Fruit fly (Drosophila melanogaster) whole organism, embryonic: ENCODE results near the gene CG14961.

Source experiments
- CG10267 ChIP-seq: fragments of 200-800 bp; sonication (Bioruptor generic); optimal IDR thresholded peaks from 2 replicates; lab custom pipeline; 2018; ENCODE audit warnings: missing biosample characterization, mild to moderate bottlenecking, missing genetic modification characterization, moderate library complexity
- CG10565 ChIP-seq: fragments of 200-800 bp; sonication (Bioruptor generic); optimal IDR thresholded peaks from 3 replicates; lab custom pipeline; 2016; ENCODE audit warnings: missing biosample characterization, mild to moderate bottlenecking, missing genetic modification characterization
- CG11247 ChIP-seq: fragments of 200-800 bp; sonication (Bioruptor generic); IDR thresholded peaks from 2 replicates; pipeline ENCODE4 v1.3.6; 2022; ENCODE audit warnings: missing biosample characterization, missing genetic modification characterization
- CG11504 ChIP-seq: fragments of 200-800 bp; sonication (Bioruptor generic); optimal IDR thresholded peaks from 3 replicates; lab custom pipeline; 2019; ENCODE audit warnings: missing biosample characterization, mild to moderate bottlenecking, missing genetic modification characterization, moderate library complexity
- CG11560 ChIP-seq: fragments of 200-800 bp; sonication (Bioruptor generic); IDR thresholded peaks from 3 replicates; pipeline ENCODE4 v1.3.6; 2022; ENCODE audit warnings: missing biosample characterization, missing genetic modification characterization
- CG12104 ChIP-seq: fragments of 200-800 bp; sonication (Bioruptor generic); optimal IDR thresholded peaks from 3 replicates; lab custom pipeline; 2016; ENCODE audit warnings: missing biosample characterization, missing genetic modification characterization
- CG12659 ChIP-seq: fragments of 200-800 bp; sonication (Bioruptor generic); optimal IDR thresholded peaks from 3 replicates; lab custom pipeline; 2017; ENCODE audit warnings: mild to moderate bottlenecking, missing biosample characterization, missing genetic modification reagents, missing genetic modification characterization
- CG13287 ChIP-seq: fragments of 200-800 bp; sonication (Bioruptor generic); IDR thresholded peaks from 2 replicates; pipeline ENCODE4 v1.3.6; 2022; ENCODE audit warnings: missing biosample characterization, missing genetic modification characterization; ENCODE audit not compliant: partially characterized antibody
- CG14050 ChIP-seq: fragments of 200-800 bp; sonication (Bioruptor generic); IDR thresholded peaks from 3 replicates; pipeline ENCODE4 v1.3.6; 2022; ENCODE audit warnings: missing biosample characterization, missing genetic modification characterization
- CG14441 ChIP-seq: fragments of 200-800 bp; sonication (Bioruptor generic); IDR thresholded peaks from 2 replicates; pipeline ENCODE4 v1.3.6; 2022; ENCODE audit warnings: missing biosample characterization, missing genetic modification characterization
- CG17186 ChIP-seq: fragments of 200-800 bp; sonication (Bioruptor generic); optimal IDR thresholded peaks from 3 replicates; lab custom pipeline; 2017; ENCODE audit warnings: missing biosample characterization, missing genetic modification reagents, missing genetic modification characterization
- CG17568 ChIP-seq: fragments of 200-800 bp; sonication (Bioruptor generic); optimal IDR thresholded peaks from 2 replicates; lab custom pipeline; 2018; ENCODE audit warnings: missing biosample characterization, mild to moderate bottlenecking, missing genetic modification characterization, moderate library complexity
- CG17912 ChIP-seq: fragments of 200-800 bp; sonication (Bioruptor generic); optimal IDR thresholded peaks from 2 replicates; lab custom pipeline; 2018; ENCODE audit warnings: missing biosample characterization, mild to moderate bottlenecking, missing genetic modification characterization
- CG1792 ChIP-seq: fragments of 200-800 bp; sonication (Bioruptor generic); optimal IDR thresholded peaks from 2 replicates; lab custom pipeline; 2016; ENCODE audit warnings: missing biosample characterization, missing genetic modification characterization
- CG1832 ChIP-seq: fragments of 200-800 bp; sonication (Bioruptor generic); optimal IDR thresholded peaks from 2 replicates; lab custom pipeline; 2017; ENCODE audit warnings: missing biosample characterization, mild to moderate bottlenecking, missing genetic modification characterization, inconsistent platforms
- CG18619 ChIP-seq: fragments of 200-800 bp; sonication (Bioruptor generic); optimal IDR thresholded peaks from 3 replicates; lab custom pipeline; 2017; ENCODE audit warnings: missing biosample characterization, mild to moderate bottlenecking, missing genetic modification characterization
- CG31224 ChIP-seq: fragments of 200-800 bp; sonication (Bioruptor generic); IDR thresholded peaks from 2 replicates; pipeline ENCODE4 v1.3.6; 2022; ENCODE audit warnings: missing biosample characterization, missing genetic modification characterization
- CG3281 ChIP-seq: fragments of 200-800 bp; sonication (Bioruptor generic); optimal IDR thresholded peaks from 3 replicates; lab custom pipeline; 2017; ENCODE audit warnings: missing biosample characterization, mild to moderate bottlenecking, missing genetic modification characterization
- CG33557 ChIP-seq: fragments of 200-800 bp; sonication (Bioruptor generic); optimal IDR thresholded peaks from 2 replicates; lab custom pipeline; 2019; ENCODE audit warnings: missing biosample characterization, mild to moderate bottlenecking, missing genetic modification characterization, moderate library complexity
- CG3838 ChIP-seq: fragments of 200-800 bp; sonication (Bioruptor generic); optimal IDR thresholded peaks from 3 replicates; lab custom pipeline; 2016; ENCODE audit warnings: missing biosample characterization, missing genetic modification characterization
- CG43689 ChIP-seq: fragments of 200-800 bp; sonication (Bioruptor generic); IDR thresholded peaks from 2 replicates; pipeline ENCODE4 v1.3.6; 2022; ENCODE audit warnings: missing biosample characterization, missing genetic modification characterization
- CG4820 ChIP-seq: fragments of 200-800 bp; sonication (Bioruptor generic); optimal IDR thresholded peaks from 3 replicates; lab custom pipeline; 2016; ENCODE audit warnings: missing biosample characterization, missing genetic modification characterization
- CG7928 ChIP-seq: fragments of 200-800 bp; sonication (Bioruptor generic); optimal IDR thresholded peaks from 2 replicates; lab custom pipeline; 2017; ENCODE audit warnings: missing biosample characterization, mild to moderate bottlenecking, missing genetic modification characterization
- CG7963 ChIP-seq: fragments of 200-800 bp; sonication (Bioruptor generic); IDR thresholded peaks from 3 replicates; pipeline ENCODE4 v1.3.6; 2022; ENCODE audit warnings: missing biosample characterization, missing genetic modification characterization; ENCODE audit not compliant: partially characterized antibody
- CG8281 ChIP-seq: fragments of 200-800 bp; sonication (Bioruptor generic); optimal IDR thresholded peaks from 2 replicates; lab custom pipeline; 2018; ENCODE audit warnings: missing biosample characterization, mild to moderate bottlenecking, missing genetic modification characterization, moderate library complexity
- CG8388 ChIP-seq: fragments of 200-800 bp; sonication (Bioruptor generic); optimal IDR thresholded peaks from 2 replicates; lab custom pipeline; 2019; ENCODE audit warnings: missing biosample characterization, mild to moderate bottlenecking, missing genetic modification characterization, moderate library complexity
- CG9817 ChIP-seq: fragments of 200-800 bp; sonication (Bioruptor generic); optimal IDR thresholded peaks from 2 replicates; lab custom pipeline; 2018; ENCODE audit warnings: missing biosample characterization, mild to moderate bottlenecking, missing genetic modification characterization, moderate library complexity
- CG9876 ChIP-seq: fragments of 200-800 bp; sonication (Bioruptor generic); optimal IDR thresholded peaks from 2 replicates; lab custom pipeline; 2016; ENCODE audit warnings: missing biosample characterization, missing genetic modification characterization
- Chrac-16 ChIP-seq: fragments of 200-800 bp; sonication (Bioruptor generic); optimal IDR thresholded peaks from 3 replicates; lab custom pipeline; 2016; ENCODE audit warnings: missing biosample characterization, missing genetic modification characterization
- Hr3 ChIP-seq: fragments of 200-800 bp; sonication (Bioruptor generic); optimal IDR thresholded peaks from 3 replicates; lab custom pipeline; 2016; ENCODE audit warnings: missing biosample characterization, missing genetic modification characterization
- Lhr ChIP-seq: fragments of 200-800 bp; sonication (Bioruptor generic); optimal IDR thresholded peaks from 3 replicates; lab custom pipeline; 2017; ENCODE audit warnings: mild to moderate bottlenecking, missing biosample characterization, missing genetic modification reagents, missing genetic modification characterization
- Mrtf ChIP-seq: fragments of 200-800 bp; sonication (Bioruptor generic); IDR thresholded peaks from 3 replicates; pipeline ENCODE4 v1.3.6; 2022; ENCODE audit warnings: missing biosample characterization, missing genetic modification characterization
- Side ChIP-seq: fragments of 200-800 bp; sonication (Bioruptor generic); optimal IDR thresholded peaks from 2 replicates; lab custom pipeline; 2016; ENCODE audit warnings: missing biosample characterization, missing genetic modification characterization
- Sox100B ChIP-seq: fragments of 200-800 bp; sonication (Bioruptor generic); optimal IDR thresholded peaks from 3 replicates; lab custom pipeline; 2018; ENCODE audit warnings: missing biosample characterization, mild to moderate bottlenecking, missing genetic modification characterization
- amos ChIP-seq: fragments of 200-800 bp; sonication (Bioruptor generic); IDR thresholded peaks from 2 replicates; pipeline ENCODE4 v1.3.6; 2022; ENCODE audit warnings: missing biosample characterization, missing genetic modification characterization; ENCODE audit not compliant: partially characterized antibody
- ase ChIP-seq: fragments of 200-800 bp; sonication (Bioruptor generic); IDR thresholded peaks from 3 replicates; pipeline ENCODE4 v1.3.6; 2022; ENCODE audit warnings: missing biosample characterization, missing genetic modification characterization
- ash1 ChIP-seq: fragments of 200-800 bp; sonication (Bioruptor generic); optimal IDR thresholded peaks from 2 replicates; lab custom pipeline; 2018; ENCODE audit warnings: missing biosample characterization, mild to moderate bottlenecking, missing genetic modification characterization
- bbx ChIP-seq: fragments of 200-800 bp; sonication (Bioruptor generic); IDR thresholded peaks from 2 replicates; pipeline ENCODE4 v1.3.6; 2022; ENCODE audit warnings: missing biosample characterization, missing genetic modification characterization; ENCODE audit not compliant: partially characterized antibody
- cad ChIP-seq: fragments of >200 bp; optimal IDR thresholded peaks from 2 replicates; lab custom pipeline; 2017; ENCODE audit warnings: missing biosample characterization, missing genetic modification characterization
- chif ChIP-seq, 2 experiments: fragments of 200-800 bp; sonication (Bioruptor generic); optimal IDR thresholded peaks; 3 replicates each; lab custom pipeline; 2016; ENCODE audit warnings: missing biosample characterization in 2 of 2, missing genetic modification characterization in 2 of 2
- ci ChIP-seq: fragments of 200-800 bp; sonication (Bioruptor generic); IDR thresholded peaks from 3 replicates; pipeline ENCODE4 v1.3.6; 2022; ENCODE audit warnings: missing biosample characterization, missing genetic modification characterization
- eyg ChIP-seq: fragments of 200-800 bp; sonication (Bioruptor generic); optimal IDR thresholded peaks from 3 replicates; lab custom pipeline; 2016; ENCODE audit warnings: missing biosample characterization, missing genetic modification characterization
- gro ChIP-seq: fragments of 200-800 bp; sonication (Bioruptor generic); optimal IDR thresholded peaks from 2 replicates; lab custom pipeline; 2016; ENCODE audit warnings: missing biosample characterization, missing genetic modification characterization
- ind ChIP-seq: fragments of 200-800 bp; sonication (Bioruptor generic); optimal IDR thresholded peaks from 3 replicates; lab custom pipeline; 2016; ENCODE audit warnings: missing biosample characterization, missing genetic modification characterization
- pb ChIP-seq: fragments of 200-800 bp; sonication (Bioruptor generic); optimal IDR thresholded peaks from 3 replicates; lab custom pipeline; 2016; ENCODE audit warnings: missing biosample characterization, missing genetic modification characterization
- stc ChIP-seq: fragments of 200-800 bp; sonication (Bioruptor generic); IDR thresholded peaks from 2 replicates; pipeline ENCODE4 v1.3.6; 2022; ENCODE audit warnings: missing biosample characterization, missing genetic modification characterization
- stwl ChIP-seq: fragments of 200-800 bp; sonication (Bioruptor generic); optimal IDR thresholded peaks from 3 replicates; lab custom pipeline; 2018; ENCODE audit warnings: missing biosample characterization, mild to moderate bottlenecking, missing genetic modification characterization, moderate library complexity
- tin ChIP-seq: fragments of 200-800 bp; sonication (Bioruptor generic); optimal IDR thresholded peaks from 3 replicates; lab custom pipeline; 2016; ENCODE audit warnings: missing biosample characterization, missing genetic modification characterization
- tx ChIP-seq: fragments of 200-800 bp; sonication (Bioruptor generic); optimal IDR thresholded peaks from 2 replicates; lab custom pipeline; 2016; ENCODE audit warnings: missing biosample characterization, missing genetic modification characterization
- zen2 ChIP-seq: fragments of 200-800 bp; sonication (Bioruptor generic); IDR thresholded peaks from 3 replicates; pipeline ENCODE4 v1.3.6; 2022; ENCODE audit warnings: missing biosample characterization, missing genetic modification characterization; ENCODE audit not compliant: partially characterized antibody
- zfh2 ChIP-seq: fragments of 200-800 bp; sonication (Bioruptor generic); optimal IDR thresholded peaks from 2 replicates; lab custom pipeline; 2016; ENCODE audit warnings: missing biosample characterization, missing genetic modification characterization

Gene CG14961

dm6 chr3L:3377965-3378292 lies 48.1 kb downstream of the CG14961 start, which contains the start of gene Ids (continued):
- TF ChIP-seq CG12659 (GFP tag; lab: Kevin White, UChicago) (peak; percentile 70), amos (GFP tag; lab: Robert Waterston, UW) (no peak), CG11504 (peak; percentile 80), CG10267 (tag; lab: Kevin White, UChicago) (peak; percentile 33), zen2 (no peak), CG3281 (GFP tag; lab: Kevin White, UChicago) (peak; percentile 60), gro (peak; percentile 50), CG43689 (GFP tag; lab: Robert Waterston, UW) (peak; percentile 64), CG7928 (GFP tag; lab: Kevin White, UChicago) (no peak), CG10565 (GFP tag; lab: Kevin White, UChicago) (no peak), Sox100B (GFP tag; lab: Kevin White, UChicago) (no peak), CG13287 (no peak; the same call in 1 of the 2 replicates), Side (GFP tag; lab: Kevin White, UChicago) (no peak), CG11247 (GFP tag; lab: Robert Waterston, UW) (peak; percentile 72), ci (GFP tag; lab: Robert Waterston, UW) (peak; percentile 83), stc (peak; percentile 81), Mrtf (GFP tag; lab: Robert Waterston, UW) (0 out of 3 replicates have a peak, but pooled peaks have one; percentile 48), stwl (tag; lab: Kevin White, UChicago) (no peak), CG14050 (GFP tag; lab: Robert Waterston, UW) (peak; percentile 58; the same call in 2 of the 3 replicates), tin (GFP tag; lab: Kevin White, UChicago) (peak; percentile 13), CG8281 (tag; lab: Kevin White, UChicago) (peak; percentile 29), pb (GFP tag; lab: Kevin White, UChicago) (no peak), CG33557 (GFP tag; lab: Kevin White, UChicago) (no peak), CG17568 (GFP tag; lab: Kevin White, UChicago) (no peak), Lhr (GFP tag; lab: Kevin White, UChicago) (peak; percentile 24), CG8388 (GFP tag; lab: Kevin White, UChicago) (peak; percentile 67), CG17186 (GFP tag; lab: Kevin White, UChicago) (no peak), CG9817 (no peak), tx (GFP tag; lab: Kevin White, UChicago) (no peak), CG11560 (tag; lab: Robert Waterston, UW) (peak; percentile 34; the same call in 1 of the 3 replicates), ash1 (GFP tag; lab: Kevin White, UChicago) (no peak), cad (no peak), CG14441 (peak; percentile 86), Hr3 (peak; percentile 45), CG12104 (GFP tag; lab: Kevin White, UChicago) (peak; percentile 32), ase (GFP tag; lab: Robert Waterston, UW) (peak; percentile 75), CG4820 (GFP tag; lab: Kevin White, UChicago) (peak; percentile 15), Chrac-16 (peak; percentile 58), CG1832 (GFP tag; lab: Kevin White, UChicago) (no peak), CG18619 (peak; percentile 59), eyg (GFP tag; lab: Kevin White, UChicago) (no peak), chif (GFP tag; optimal IDR thresholded peaks at IDR 0.05; lab: Kevin White, UChicago) (peak in 1 of 2 experiments; percentile 28), CG3838 (GFP tag; lab: Kevin White, UChicago) (no peak), zfh2 (GFP tag; lab: Kevin White, UChicago) (no peak), CG7963 (GFP tag; lab: Robert Waterston, UW) (no peak), CG31224 (no peak), bbx (GFP tag; lab: Robert Waterston, UW) (no peak), CG1792 (GFP tag; lab: Kevin White, UChicago) (no peak), ind (GFP tag; lab: Kevin White, UChicago) (peak; percentile 56), CG17912 (no peak), CG9876 (no peak)
